Fruit fly (Drosophila melanogaster): ENCODE measurements around the gene tap.

tap gene

DNA sequence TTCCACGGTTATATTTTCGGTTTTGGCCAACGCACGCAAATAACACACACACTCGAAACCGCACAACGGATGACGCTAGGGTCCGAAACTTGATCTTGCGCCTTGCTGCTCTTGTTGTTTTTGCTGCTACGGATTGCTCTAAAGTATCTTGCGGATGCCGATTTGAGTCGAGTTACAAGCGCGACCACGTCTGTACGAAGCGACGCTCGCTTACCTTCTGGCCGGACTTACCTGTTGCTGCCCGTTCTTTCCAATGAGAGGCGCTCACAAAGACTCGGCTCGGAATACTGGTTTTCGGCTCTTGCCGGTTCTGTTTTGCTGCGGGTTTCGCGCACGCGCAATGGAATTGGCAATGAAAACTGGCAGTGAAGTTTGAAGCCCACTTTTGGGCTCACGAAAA is 19.8 kb downstream of the tap start, which contains the start of gene Cad74A (continued):
- TF ChIP-seq esg (GFP tag; conservative IDR thresholded peaks at IDR 0.05) (no peak), psq (GFP tag; optimal IDR thresholded peaks at IDR 0.05) (peak; percentile 17), pan (optimal IDR thresholded peaks at IDR 0.05) (no peak), pan (GFP tag; optimal IDR thresholded peaks at IDR 0.05 in 1 of 2, IDR thresholded peaks at IDR 0.05 in 1 of 2) (peak in 1 of 2 experiments; percentile 15), Scr (GFP tag; IDR thresholded peaks at IDR 0.05; ENCODE audit: partially characterized antibody) (peak; percentile 18; the same call in 1 of the 2 replicates), ato (GFP tag; IDR thresholded peaks at IDR 0.05; ENCODE audit: partially characterized antibody) (peak; percentile 49; the same call in 1 of the 2 replicates), Opbp (GFP tag; IDR thresholded peaks at IDR 0.05; ENCODE audit: partially characterized antibody) (peak; percentile 50; the same call in 1 of the 3 replicates), CG42726 (GFP tag; IDR thresholded peaks at IDR 0.05; ENCODE audit: partially characterized antibody) (peak; percentile 39; the same call in 1 of the 2 replicates), vvl (GFP tag; IDR thresholded peaks at IDR 0.05) (peak; percentile 60; the same call in 1 of the 2 replicates), CG32532 (GFP tag; IDR thresholded peaks at IDR 0.05) (peak; percentile 52; the same call in 1 of the 2 replicates), otp (GFP tag; IDR thresholded peaks at IDR 0.05) (peak; percentile 22; the same call in 1 of the 3 replicates), CG15073 (GFP tag; optimal IDR thresholded peaks at IDR 0.05) (peak; percentile 22), insv (GFP tag; optimal IDR thresholded peaks at IDR 0.05) (peak in 1 of 2 experiments; percentile 81), so (GFP tag; IDR thresholded peaks at IDR 0.05) (peak; percentile 60; the same call in 2 of the 3 replicates), Bgb (GFP tag; IDR thresholded peaks at IDR 0.05; ENCODE audit: partially characterized antibody) (peak; percentile 47; the same call in 1 of the 2 replicates)

DNA sequence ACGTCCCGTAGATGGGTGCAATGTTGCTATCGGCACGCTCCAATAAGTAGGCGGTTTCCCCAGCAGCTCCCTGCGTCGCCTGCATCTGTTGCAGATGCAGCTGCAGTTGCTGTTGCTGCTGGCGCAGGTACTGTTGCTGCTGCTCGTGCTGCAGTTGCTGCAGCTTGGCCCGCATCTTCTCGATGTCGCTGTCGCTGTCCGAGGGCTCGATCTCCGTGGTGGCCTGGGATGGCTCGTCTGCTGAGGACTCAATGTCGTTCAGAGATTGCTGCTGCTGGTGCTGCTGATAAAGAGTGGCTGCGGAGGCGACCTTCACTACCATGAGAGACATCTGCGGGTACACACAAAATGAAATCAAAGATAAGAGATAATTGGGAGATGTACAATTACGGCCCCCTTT is 22.5 kb downstream of the tap start:
- TF ChIP-seq CG2678 (tag; optimal IDR thresholded peaks at IDR 0.05) (no peak), CG15514 (GFP tag; optimal IDR thresholded peaks at IDR 0.05) (no peak), gcm (GFP tag; optimal IDR thresholded peaks at IDR 0.05) (peak; percentile 91), ssp (GFP tag; IDR thresholded peaks at IDR 0.05) (0 out of 2 replicates have a peak, but pooled peaks have one; percentile 7), nom (GFP tag; optimal IDR thresholded peaks at IDR 0.05) (no peak)

DNA sequence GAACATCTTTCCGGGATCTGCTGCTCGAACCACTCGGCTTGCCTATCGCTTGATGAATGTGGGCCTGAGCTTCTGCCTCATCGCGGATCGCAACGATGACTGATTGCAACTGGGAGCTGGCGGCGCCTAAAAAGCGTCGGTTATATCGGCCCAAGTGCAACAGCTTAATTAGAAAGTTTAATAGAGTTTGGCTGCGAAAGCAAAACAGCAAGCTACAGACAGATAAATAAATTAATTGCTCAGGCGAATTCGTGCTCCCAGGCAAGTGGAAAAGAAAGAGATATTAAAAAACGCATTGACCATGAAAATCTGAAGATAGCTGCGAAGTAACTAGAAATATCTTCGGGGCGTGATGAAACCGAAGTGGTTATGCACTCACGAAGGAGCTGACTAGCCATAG is 23.1 kb downstream of the tap start, which contains the start of gene CG13728:
CG13728 (minus strand) TSS at position 101 of the 400 bp plus-strand sequence.
- TF ChIP-seq Ets65A (GFP tag), result peak; percentile 84
- TF ChIP-seq Atf-2 (GFP tag; optimal IDR thresholded peaks at IDR 0.05), result no peak

DNA sequence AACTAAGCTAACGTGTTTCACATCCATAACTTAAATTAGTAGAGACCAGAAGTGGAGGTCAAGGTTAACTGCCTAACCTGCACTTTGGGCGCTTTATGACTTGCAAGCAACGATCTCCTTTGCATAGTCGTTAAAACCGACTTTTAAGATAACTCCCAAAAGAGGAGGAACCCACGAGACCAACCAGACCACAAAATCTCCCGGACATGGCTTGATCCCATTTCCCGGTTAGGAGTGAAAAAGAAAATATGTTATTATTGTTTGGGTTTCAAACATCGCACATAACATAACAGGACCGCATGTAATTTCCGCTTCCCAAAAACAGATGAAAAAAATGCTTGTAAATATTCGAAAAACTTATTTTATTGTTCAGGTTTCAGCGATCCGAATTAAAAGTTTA is 23.8 kb downstream of the tap start:
- no peak for TF ChIP-seq Eip74EF (GFP tag; optimal IDR thresholded peaks at IDR 0.05)
- no peak for TF ChIP-seq CG7987 (GFP tag; optimal IDR thresholded peaks at IDR 0.05)
- TF ChIP-seq CG34376 (GFP tag; optimal IDR thresholded peaks at IDR 0.05), result no peak
- no peak for TF ChIP-seq Abd-B (GFP tag; optimal IDR thresholded peaks at IDR 0.05)
- 0 out of 4 replicates have a peak, but pooled peaks have one; percentile 30 for TF ChIP-seq chinmo (GFP tag; IDR thresholded peaks at IDR 0.05; ENCODE audit: partially characterized antibody)
- peak; percentile 91 for TF ChIP-seq Ets65A (GFP tag)
- peak; percentile 20 for TF ChIP-seq CG12769 (tag; optimal IDR thresholded peaks at IDR 0.05)
- no peak for TF ChIP-seq BtbVII (GFP tag; optimal IDR thresholded peaks at IDR 0.05)
- TF ChIP-seq B-H2 (GFP tag; optimal IDR thresholded peaks at IDR 0.05), result no peak
- no peak for TF ChIP-seq Oaz (GFP tag; IDR thresholded peaks at IDR 0.05)
- TF ChIP-seq CG16779 (GFP tag; IDR thresholded peaks at IDR 0.05), result no peak
- TF ChIP-seq CG7786 (GFP tag; optimal IDR thresholded peaks at IDR 0.05), result no peak

DNA sequence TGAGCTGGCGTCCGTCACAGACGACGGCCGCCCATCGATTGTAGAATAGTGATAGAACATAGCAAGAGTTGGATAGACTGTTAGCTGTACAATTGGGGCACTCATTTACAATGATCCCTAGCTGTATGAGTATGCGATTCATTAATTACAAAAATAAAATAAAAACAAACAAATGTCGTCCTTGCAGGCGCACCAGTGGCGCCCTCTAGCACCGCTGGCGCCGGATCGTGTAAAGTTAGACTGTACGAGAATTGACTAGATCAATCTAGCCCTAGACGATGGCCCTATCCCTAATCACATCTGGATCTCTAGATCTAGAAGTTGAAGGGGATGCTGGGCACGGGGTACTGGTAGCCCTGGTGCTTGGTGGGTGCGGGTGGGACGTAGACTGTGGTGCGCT is 24.2 kb downstream of the tap start:
- TF ChIP-seq CG2199 (GFP tag; IDR thresholded peaks at IDR 0.05), result no peak
- no peak for TF ChIP-seq toy (GFP tag; IDR thresholded peaks at IDR 0.05)
- TF ChIP-seq gem (tag; optimal IDR thresholded peaks at IDR 0.05), result no peak
- TF ChIP-seq crc (GFP tag; optimal IDR thresholded peaks at IDR 0.05), result no peak
- TF ChIP-seq chinmo (GFP tag; IDR thresholded peaks at IDR 0.05; ENCODE audit: partially characterized antibody), result no peak
- no peak for TF ChIP-seq MESR4 (GFP tag; optimal IDR thresholded peaks at IDR 0.05)
- TF ChIP-seq Med (GFP tag), result peak; percentile 33
- TF ChIP-seq CG7372 (GFP tag; IDR thresholded peaks at IDR 0.05), result no peak
- no peak for TF ChIP-seq CG17802 (tag; optimal IDR thresholded peaks at IDR 0.05)
- TF ChIP-seq amos (GFP tag; IDR thresholded peaks at IDR 0.05; ENCODE audit: partially characterized antibody), result no peak
- no peak for TF ChIP-seq CG7928 (GFP tag; optimal IDR thresholded peaks at IDR 0.05)
- TF ChIP-seq CG6175 (GFP tag; IDR thresholded peaks at IDR 0.05), result no peak
- peak; percentile 65 for TF ChIP-seq CTCF (GFP tag; optimal IDR thresholded peaks at IDR 0.05)
